Fruit fly (Drosophila melanogaster) whole organism, embryonic: Measurements from ENCODE around the gene Atf3.

Source experiments
- Atf-2 ChIP-seq: fragments of 200-800 bp; sonication (Bioruptor generic); optimal IDR thresholded peaks from 2 replicates; lab custom pipeline; 2016; ENCODE audit warnings: missing biosample characterization, missing genetic modification characterization
- CG10147 ChIP-seq: fragments of 200-800 bp; sonication (Bioruptor generic); optimal IDR thresholded peaks from 2 replicates; lab custom pipeline; 2019; ENCODE audit warnings: missing biosample characterization, mild to moderate bottlenecking, missing genetic modification characterization, moderate library complexity
- CG10209 ChIP-seq: fragments of 200-800 bp; sonication (Bioruptor generic); optimal IDR thresholded peaks from 3 replicates; lab custom pipeline; 2017; ENCODE audit warnings: missing biosample characterization, mild to moderate bottlenecking, missing genetic modification characterization, missing genetic modification reagents
- CG10979 ChIP-seq: fragments of 200-800 bp; sonication (Bioruptor generic); optimal IDR thresholded peaks from 2 replicates; lab custom pipeline; 2018; ENCODE audit warnings: missing biosample characterization, mild to moderate bottlenecking, missing genetic modification characterization, moderate library complexity
- CG14667 ChIP-seq: fragments of 200-800 bp; sonication (Bioruptor generic); IDR thresholded peaks from 2 replicates; pipeline ENCODE4 v1.3.6; 2022; ENCODE audit warnings: missing biosample characterization, missing genetic modification characterization
- CG1603 ChIP-seq: fragments of 200-800 bp; sonication (Bioruptor generic); optimal IDR thresholded peaks from 2 replicates; lab custom pipeline; 2019; ENCODE audit warnings: missing biosample characterization, mild to moderate bottlenecking, missing genetic modification characterization, moderate library complexity
- CG1647 ChIP-seq: fragments of 200-800 bp; sonication (Bioruptor generic); optimal IDR thresholded peaks from 3 replicates; lab custom pipeline; 2016; ENCODE audit warnings: missing biosample characterization, missing genetic modification characterization
- CG16779 ChIP-seq: fragments of 200-800 bp; sonication (Bioruptor generic); IDR thresholded peaks from 2 replicates; pipeline ENCODE4 v1.3.6; 2022; ENCODE audit warnings: missing biosample characterization, missing genetic modification characterization
- CG17361 ChIP-seq: fragments of 200-800 bp; sonication (Bioruptor generic); IDR thresholded peaks from 3 replicates; pipeline ENCODE4 v1.3.6; 2022; ENCODE audit warnings: missing biosample characterization, missing genetic modification characterization
- CG18599 ChIP-seq: fragments of 200-800 bp; sonication (Bioruptor generic); optimal IDR thresholded peaks from 3 replicates; lab custom pipeline; 2017; ENCODE audit warnings: missing biosample characterization, missing genetic modification characterization, mild to moderate bottlenecking, moderate library complexity, missing genetic modification reagents
- CG18619 ChIP-seq: fragments of 200-800 bp; sonication (Bioruptor generic); optimal IDR thresholded peaks from 3 replicates; lab custom pipeline; 2017; ENCODE audit warnings: missing biosample characterization, mild to moderate bottlenecking, missing genetic modification characterization
- CG2120 ChIP-seq: fragments of 200-800 bp; sonication (Bioruptor generic); optimal IDR thresholded peaks from 3 replicates; lab custom pipeline; 2016; ENCODE audit warnings: missing biosample characterization, missing genetic modification characterization
- CG34376 ChIP-seq: fragments of 200-800 bp; sonication (Bioruptor generic); optimal IDR thresholded peaks from 2 replicates; lab custom pipeline; 2018; ENCODE audit warnings: missing biosample characterization, mild to moderate bottlenecking, missing genetic modification characterization
- CG4424 ChIP-seq: fragments of 200-800 bp; sonication (Bioruptor generic); optimal IDR thresholded peaks from 3 replicates; lab custom pipeline; 2016; ENCODE audit warnings: missing biosample characterization, missing genetic modification characterization
- CG9817 ChIP-seq: fragments of 200-800 bp; sonication (Bioruptor generic); optimal IDR thresholded peaks from 2 replicates; lab custom pipeline; 2018; ENCODE audit warnings: missing biosample characterization, mild to moderate bottlenecking, missing genetic modification characterization, moderate library complexity
- Camta ChIP-seq: fragments of 200-800 bp; sonication (Bioruptor generic); optimal IDR thresholded peaks from 2 replicates; lab custom pipeline; 2016; ENCODE audit warnings: missing biosample characterization, missing genetic modification characterization
- CoRest ChIP-seq: fragments of 200-800 bp; sonication (Bioruptor generic); optimal IDR thresholded peaks from 3 replicates; lab custom pipeline; 2018; ENCODE audit warnings: missing biosample characterization, mild to moderate bottlenecking, missing genetic modification characterization, moderate library complexity
- Deaf1 ChIP-seq: fragments of 200-800 bp; optimal IDR thresholded peaks from 3 replicates; lab custom pipeline; 2019; ENCODE audit warnings: missing biosample characterization, mild to moderate bottlenecking, missing genetic modification characterization, moderate library complexity
- Dref ChIP-seq: fragments of 200-800 bp; sonication (Bioruptor generic); IDR thresholded peaks from 2 replicates; pipeline ENCODE4 v1.3.6; 2022; ENCODE audit warnings: missing biosample characterization, missing genetic modification characterization
- Eip74EF ChIP-seq, 2 experiments: fragments of 200-800 bp in 1 of 2; fragments of >200 bp in 1 of 2; sonication (Bioruptor generic) in 1 of 2; optimal IDR thresholded peaks; 2 replicates each; lab custom pipeline; 2017 to 2019; ENCODE audit warnings: missing biosample characterization in 2 of 2, missing genetic modification characterization in 2 of 2, mild to moderate bottlenecking in 1 of 2, moderate library complexity in 1 of 2
- Ets65A ChIP-seq: fragments of 200-800 bp; sonication (Bioruptor generic); peaks from one replicate; lab custom pipeline; 2016; ENCODE audit warnings: missing biosample characterization, missing genetic modification characterization
- H2.0 ChIP-seq: fragments of 200-800 bp; sonication (Bioruptor generic); IDR thresholded peaks from 2 replicates; pipeline ENCODE4 v1.3.6; 2022; ENCODE audit warnings: missing biosample characterization, missing genetic modification characterization
- HLH3B ChIP-seq: fragments of 200-800 bp; sonication (Bioruptor generic); IDR thresholded peaks from 2 replicates; pipeline ENCODE4 v1.3.6; 2022; ENCODE audit warnings: missing biosample characterization, missing genetic modification characterization
- Hmr ChIP-seq: fragments of 200-800 bp; sonication (Bioruptor generic); optimal IDR thresholded peaks from 3 replicates; lab custom pipeline; 2017; ENCODE audit warnings: mild to moderate bottlenecking, missing biosample characterization, missing genetic modification reagents, missing genetic modification characterization
- Hr51 ChIP-seq, 2 experiments: fragments of 200-800 bp; sonication (Bioruptor generic); optimal IDR thresholded peaks; 2 replicates in 1 of 2; 3 replicates in 1 of 2; lab custom pipeline; 2016 to 2018; ENCODE audit warnings: missing biosample characterization in 2 of 2, missing genetic modification characterization in 2 of 2, mild to moderate bottlenecking in 1 of 2, moderate library complexity in 1 of 2
- Lim3 ChIP-seq: fragments of 200-800 bp; sonication (Bioruptor generic); IDR thresholded peaks from 2 replicates; pipeline ENCODE4 v1.3.6; 2022; ENCODE audit warnings: missing biosample characterization, missing genetic modification characterization
- Max ChIP-seq: fragments of 200-800 bp; sonication (Bioruptor generic); optimal IDR thresholded peaks from 2 replicates; lab custom pipeline; 2016; ENCODE audit warnings: missing biosample characterization, mild to moderate bottlenecking, missing genetic modification characterization
- Meics ChIP-seq: fragments of 200-800 bp; sonication (Bioruptor generic); optimal IDR thresholded peaks from 2 replicates; lab custom pipeline; 2017; ENCODE audit warnings: missing biosample characterization, mild to moderate bottlenecking, missing genetic modification characterization
- Oli ChIP-seq: fragments of 200-800 bp; sonication (Bioruptor generic); optimal IDR thresholded peaks from 2 replicates; lab custom pipeline; 2018; ENCODE audit warnings: missing biosample characterization, mild to moderate bottlenecking, missing genetic modification characterization, moderate library complexity
- Side ChIP-seq: fragments of 200-800 bp; sonication (Bioruptor generic); optimal IDR thresholded peaks from 2 replicates; lab custom pipeline; 2016; ENCODE audit warnings: missing biosample characterization, missing genetic modification characterization
- Six4 ChIP-seq: fragments of 200-800 bp; sonication (Bioruptor generic); optimal IDR thresholded peaks from 2 replicates; lab custom pipeline; 2016; ENCODE audit warnings: missing biosample characterization, missing genetic modification characterization
- Sox100B ChIP-seq: fragments of 200-800 bp; sonication (Bioruptor generic); optimal IDR thresholded peaks from 3 replicates; lab custom pipeline; 2018; ENCODE audit warnings: missing biosample characterization, mild to moderate bottlenecking, missing genetic modification characterization
- al ChIP-seq: fragments of 200-800 bp; sonication (Bioruptor generic); IDR thresholded peaks from 2 replicates; pipeline ENCODE4 v1.3.6; 2022; ENCODE audit warnings: missing biosample characterization, missing genetic modification characterization
- ara ChIP-seq: fragments of 200-800 bp; sonication (Bioruptor generic); IDR thresholded peaks from 2 replicates; pipeline ENCODE4 v1.3.6; 2022; ENCODE audit warnings: missing biosample characterization, missing genetic modification characterization
- bsh ChIP-seq, 2 experiments: fragments of 200-800 bp; sonication (Bioruptor generic); optimal IDR thresholded peaks; 2 replicates each; lab custom pipeline; 2017 to 2018; ENCODE audit warnings: mild to moderate bottlenecking in 2 of 2, missing biosample characterization in 2 of 2, missing genetic modification characterization in 2 of 2, moderate library complexity in 1 of 2
- ci ChIP-seq: fragments of 200-800 bp; sonication (Bioruptor generic); IDR thresholded peaks from 3 replicates; pipeline ENCODE4 v1.3.6; 2022; ENCODE audit warnings: missing biosample characterization, missing genetic modification characterization
- dysf ChIP-seq: fragments of 200-800 bp; sonication (Bioruptor generic); IDR thresholded peaks from 3 replicates; pipeline ENCODE4 v1.3.6; 2022; ENCODE audit warnings: missing biosample characterization, missing genetic modification characterization
- gem ChIP-seq: fragments of 200-800 bp; sonication (Bioruptor generic); optimal IDR thresholded peaks from 2 replicates; lab custom pipeline; 2019; ENCODE audit warnings: missing biosample characterization, mild to moderate bottlenecking, missing genetic modification characterization, moderate library complexity
- ind ChIP-seq: fragments of 200-800 bp; sonication (Bioruptor generic); optimal IDR thresholded peaks from 3 replicates; lab custom pipeline; 2016; ENCODE audit warnings: missing biosample characterization, missing genetic modification characterization
- mam ChIP-seq: fragments of 200-800 bp; sonication (Bioruptor generic); optimal IDR thresholded peaks from 3 replicates; lab custom pipeline; 2016; ENCODE audit warnings: missing biosample characterization, missing genetic modification characterization
- oc ChIP-seq: fragments of 200-800 bp; sonication (Bioruptor generic); optimal IDR thresholded peaks from 2 replicates; lab custom pipeline; 2018; ENCODE audit warnings: missing biosample characterization, mild to moderate bottlenecking, missing genetic modification characterization, moderate library complexity
- pb ChIP-seq: fragments of 200-800 bp; sonication (Bioruptor generic); optimal IDR thresholded peaks from 3 replicates; lab custom pipeline; 2016; ENCODE audit warnings: missing biosample characterization, missing genetic modification characterization
- prd ChIP-seq, 3 experiments: fragments of >200 bp in 2 of 3; fragments of 200-800 bp in 1 of 3; sonication (Bioruptor generic) in 1 of 3; optimal IDR thresholded peaks in 2 of 3; IDR thresholded peaks in 1 of 3; 2 replicates in 2 of 3; 3 replicates in 1 of 3; pipeline versions ENCODE4 v1.3.6 to Lab custom; 2017 to 2022; ENCODE audit warnings: missing biosample characterization in 1 of 3, missing genetic modification characterization in 1 of 3
- sd ChIP-seq: fragments of 200-800 bp; sonication (Bioruptor generic); optimal IDR thresholded peaks from 3 replicates; lab custom pipeline; 2018; ENCODE audit warnings: missing biosample characterization, mild to moderate bottlenecking, missing genetic modification characterization, moderate library complexity
- sens ChIP-seq: fragments of 200-800 bp; sonication (Bioruptor generic); peaks from one replicate; lab custom pipeline; 2016; ENCODE audit warnings: missing biosample characterization, missing genetic modification characterization
- sima ChIP-seq: fragments of 200-800 bp; sonication (Bioruptor generic); optimal IDR thresholded peaks from 2 replicates; lab custom pipeline; 2016; ENCODE audit warnings: missing biosample characterization, missing genetic modification characterization
- ttk ChIP-seq: fragments of 200-800 bp; sonication (Bioruptor generic); IDR thresholded peaks from 2 replicates; pipeline ENCODE4 v2.1.2; 2022; ENCODE audit warnings: missing biosample characterization, missing genetic modification characterization

Gene Atf3

DNA sequence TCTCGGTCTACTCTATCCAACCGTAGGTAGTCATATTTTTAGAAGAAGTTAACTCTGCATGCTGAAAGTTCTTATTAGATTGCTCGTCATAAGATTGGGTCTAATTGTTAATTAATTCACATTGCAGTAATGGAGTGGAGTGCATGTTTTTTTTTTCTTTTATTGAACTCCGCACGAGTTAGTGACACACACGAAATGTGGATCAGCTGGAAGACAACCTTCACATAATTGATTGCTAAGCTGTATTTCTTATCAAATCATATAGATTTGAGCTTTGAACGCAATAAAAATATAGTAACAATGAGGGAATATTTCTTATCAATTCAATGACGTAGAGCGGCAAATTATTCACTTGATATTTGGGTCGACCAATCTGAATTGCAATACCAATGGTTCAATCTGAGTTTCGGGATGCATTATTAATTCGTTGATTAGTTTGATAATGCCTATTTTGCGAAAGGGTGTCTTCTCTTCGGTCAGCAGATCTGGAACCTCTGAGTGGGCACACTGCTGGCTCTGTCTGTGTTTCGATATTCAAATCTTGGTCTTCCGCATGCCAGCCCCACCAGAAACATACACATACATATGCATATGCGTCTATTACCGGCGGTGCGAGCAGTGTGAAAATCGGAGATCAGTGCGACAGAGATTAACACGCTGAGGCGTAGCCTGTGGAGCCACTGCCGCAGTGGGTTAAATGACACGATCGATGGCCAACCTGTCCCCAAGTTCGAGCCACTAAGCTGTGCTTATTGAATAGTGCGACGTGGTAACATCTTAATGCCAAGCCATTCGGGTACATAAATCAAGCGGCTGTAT is 4.0 kb upstream of the Atf3 start (continued):
- TF ChIP-seq Hr51 (GFP tag; optimal IDR thresholded peaks at IDR 0.05; lab: Kevin White, UChicago) (peak in 1 of 2 experiments; percentile 24), CG1603 (peak; percentile 16), CG10979 (tag; lab: Kevin White, UChicago) (peak; percentile 14), CG17361 (GFP tag; lab: Robert Waterston, UW) (peak; percentile 48; the same call in 1 of the 3 replicates), Max (GFP tag; lab: Kevin White, UChicago) (peak; percentile 9), Hmr (GFP tag; lab: Kevin White, UChicago) (peak; percentile 25), CG10147 (peak; percentile 4), ara (GFP tag; lab: Robert Waterston, UW) (no peak), ind (GFP tag; lab: Kevin White, UChicago) (peak; percentile 41), sima (GFP tag; lab: Kevin White, UChicago) (no peak), Deaf1 (tag; lab: Kevin White, UChicago) (peak; percentile 1), HLH3B (GFP tag; lab: Robert Waterston, UW) (0 out of 2 replicates have a peak, but pooled peaks have one; percentile 33), oc (tag; lab: Kevin White, UChicago) (peak; percentile 85), mam (peak; percentile 20), sens (peak; percentile 88), Lim3 (no peak), CG2120 (GFP tag; lab: Kevin White, UChicago) (peak; percentile 27), CG9817 (no peak), Ets65A (GFP tag; lab: Kevin White, UChicago) (peak; percentile 85), CoRest (tag; lab: Kevin White, UChicago) (peak; percentile 34), gem (tag; lab: Kevin White, UChicago) (peak; percentile 30), Eip74EF (GFP tag; optimal IDR thresholded peaks at IDR 0.05; lab: Kevin White, UChicago) (peak in 1 of 2 experiments; percentile 82), CG10209 (GFP tag; lab: Kevin White, UChicago) (peak; percentile 20), pb (GFP tag; lab: Kevin White, UChicago) (peak; percentile 39), Sox100B (GFP tag; lab: Kevin White, UChicago) (peak; percentile 28), ci (GFP tag; lab: Robert Waterston, UW) (0 out of 3 replicates have a peak, but pooled peaks have one; percentile 46), CG4424 (GFP tag; lab: Kevin White, UChicago) (no peak), Meics (GFP tag; lab: Kevin White, UChicago) (peak; percentile 49), Oli (tag; lab: Kevin White, UChicago) (peak; percentile 40), Six4 (no peak), sd (tag; lab: Kevin White, UChicago) (peak; percentile 90), Camta (GFP tag; lab: Kevin White, UChicago) (peak; percentile 22), CG18619 (GFP tag; lab: Kevin White, UChicago) (no peak), ttk (GFP tag; lab: Robert Waterston, UW) (0 out of 2 replicates have a peak, but pooled peaks have one; percentile 14), Atf-2 (GFP tag; lab: Kevin White, UChicago) (peak; percentile 10), CG1647 (GFP tag; lab: Kevin White, UChicago) (no peak), H2.0 (GFP tag; lab: Robert Waterston, UW) (no peak), Dref (no peak), al (GFP tag; lab: Robert Waterston, UW) (0 out of 2 replicates have a peak, but pooled peaks have one; percentile 17), bsh (GFP tag; optimal IDR thresholded peaks at IDR 0.05; lab: Kevin White, UChicago) (peak in 1 of 2 experiments; percentile 6), CG18599 (GFP tag; lab: Kevin White, UChicago) (peak; percentile 22), dysf (GFP tag; lab: Robert Waterston, UW) (0 out of 3 replicates have a peak, but pooled peaks have one; percentile 63), CG14667 (no peak), Side (GFP tag; lab: Kevin White, UChicago) (no peak), CG34376 (GFP tag; lab: Kevin White, UChicago) (peak; percentile 1), prd (optimal IDR thresholded peaks at IDR 0.05; lab: Kevin White, UChicago) (no peak), prd (GFP tag; IDR thresholded peaks at IDR 0.05; lab: Robert Waterston, UW) (0 out of 3 replicates have a peak, but pooled peaks have one; percentile 26), CG16779 (GFP tag; lab: Robert Waterston, UW) (0 out of 2 replicates have a peak, but pooled peaks have one; percentile 17)
